Fruit fly (Drosophila melanogaster) whole organism: Measurements from ENCODE around the gene Uggt.

Experiments used
- CG8478 ChIP-seq: fragments of >200 bp; optimal IDR thresholded peaks from 2 replicates; lab custom pipeline; 2018; ENCODE audit warnings: inconsistent platforms
- Dll ChIP-seq: fragments of >200 bp; optimal IDR thresholded peaks from 2 replicates; lab custom pipeline; 2017
- EcR ChIP-seq, 2 experiments: fragments of >200 bp; optimal IDR thresholded peaks; 2 replicates each; lab custom pipeline; 2017; ENCODE audit warnings: missing biosample characterization in 2 of 2, missing genetic modification characterization in 2 of 2, missing genetic modification reagents in 2 of 2
- pan ChIP-seq: fragments of >200 bp; optimal IDR thresholded peaks from 2 replicates; lab custom pipeline; 2017
- psq ChIP-seq: fragments of >200 bp; optimal IDR thresholded peaks from 2 replicates; lab custom pipeline; 2017
- usp ChIP-seq: fragments of >200 bp; optimal IDR thresholded peaks from 2 replicates; lab custom pipeline; 2017; ENCODE audit warnings: missing biosample characterization, missing genetic modification characterization, mixed read lengths

DNA sequence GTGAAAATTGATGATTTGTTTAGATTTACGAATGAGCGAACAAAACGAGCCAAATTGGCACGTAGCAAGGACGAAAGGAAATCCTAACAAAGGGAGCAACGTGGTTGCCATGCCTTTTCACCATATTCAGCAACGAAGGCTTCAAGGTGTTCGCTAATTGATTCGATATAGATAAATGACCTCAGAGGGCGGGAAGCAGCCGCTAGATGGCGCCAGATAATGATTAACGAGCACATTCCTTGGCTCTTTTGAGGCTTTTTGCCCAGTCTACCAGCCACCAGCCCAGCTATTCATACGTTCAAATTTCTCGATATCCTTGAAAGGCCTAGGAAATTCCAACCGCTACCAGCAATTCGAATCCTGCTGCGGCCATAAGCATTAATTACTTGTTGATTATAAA, 43.9 kb downstream of the Uggt start:
- TF ChIP-seq usp (GFP tag; lab: Kevin White, UChicago) (no peak), pan (no peak), psq (lab: Kevin White, UChicago) (no peak), EcR (GFP tag; optimal IDR thresholded peaks at IDR 0.05; lab: Kevin White, UChicago) (no peak), CG8478 (lab: Kevin White, UChicago) (no peak), Dll (lab: Kevin White, UChicago) (no peak)
